Fruit fly (Drosophila melanogaster) whole organism, embryonic: ENCODE data around the gene euc.

Source experiments
- Adf1 ChIP-seq: fragments of 200-800 bp; sonication (Bioruptor generic); IDR thresholded peaks from 2 replicates; pipeline ENCODE4 v1.3.6; 2022; ENCODE audit warnings: missing biosample characterization, missing genetic modification characterization
- Antp ChIP-seq: fragments of 200-800 bp; sonication (Bioruptor generic); optimal IDR thresholded peaks from 3 replicates; lab custom pipeline; 2016; ENCODE audit warnings: missing biosample characterization, missing genetic modification characterization
- BtbVII ChIP-seq: fragments of 200-800 bp; sonication (Bioruptor generic); optimal IDR thresholded peaks from 3 replicates; lab custom pipeline; 2017; ENCODE audit warnings: missing biosample characterization, mild to moderate bottlenecking, missing genetic modification characterization
- CG10654 ChIP-seq: fragments of 200-800 bp; sonication (Bioruptor generic); optimal IDR thresholded peaks from 2 replicates; lab custom pipeline; 2016; ENCODE audit warnings: missing biosample characterization, missing genetic modification characterization
- CG12391 ChIP-seq: fragments of 200-800 bp; sonication (Bioruptor generic); optimal IDR thresholded peaks from 3 replicates; lab custom pipeline; 2018; ENCODE audit warnings: missing biosample characterization, mild to moderate bottlenecking, missing genetic modification characterization, moderate library complexity
- CG12769 ChIP-seq: fragments of 200-800 bp; sonication (Bioruptor generic); optimal IDR thresholded peaks from 2 replicates; lab custom pipeline; 2019; ENCODE audit warnings: missing biosample characterization, mild to moderate bottlenecking, missing genetic modification characterization, moderate library complexity
- CG14965 ChIP-seq: fragments of 200-800 bp; sonication (Bioruptor generic); optimal IDR thresholded peaks from 2 replicates; lab custom pipeline; 2016; ENCODE audit warnings: missing biosample characterization, missing genetic modification characterization, borderline replicate concordance
- CG17829 ChIP-seq: fragments of 200-800 bp; optimal IDR thresholded peaks from 2 replicates; lab custom pipeline; 2019; ENCODE audit warnings: missing biosample characterization, mild to moderate bottlenecking, missing genetic modification characterization, moderate library complexity
- CG31224 ChIP-seq: fragments of 200-800 bp; sonication (Bioruptor generic); IDR thresholded peaks from 2 replicates; pipeline ENCODE4 v1.3.6; 2022; ENCODE audit warnings: missing biosample characterization, missing genetic modification characterization
- CG3281 ChIP-seq: fragments of 200-800 bp; sonication (Bioruptor generic); optimal IDR thresholded peaks from 3 replicates; lab custom pipeline; 2017; ENCODE audit warnings: missing biosample characterization, mild to moderate bottlenecking, missing genetic modification characterization
- CG4617 ChIP-seq: fragments of 200-800 bp; sonication (Bioruptor generic); optimal IDR thresholded peaks from 3 replicates; lab custom pipeline; 2016; ENCODE audit warnings: missing biosample characterization, missing genetic modification characterization, borderline replicate concordance
- CG4730 ChIP-seq: fragments of 200-800 bp; sonication (Bioruptor generic); IDR thresholded peaks from 2 replicates; pipeline ENCODE4 v1.3.6; 2022; ENCODE audit warnings: missing biosample characterization, missing genetic modification characterization
- CG4854 ChIP-seq: fragments of 200-800 bp; sonication (Bioruptor generic); optimal IDR thresholded peaks from 2 replicates; lab custom pipeline; 2016; ENCODE audit warnings: missing biosample characterization, missing genetic modification characterization, inconsistent platforms
- CG5180 ChIP-seq: fragments of 200-800 bp; sonication (Bioruptor generic); optimal IDR thresholded peaks from 3 replicates; lab custom pipeline; 2017; ENCODE audit warnings: missing biosample characterization, missing genetic modification characterization, mild to moderate bottlenecking, moderate library complexity, missing genetic modification reagents
- CG7928 ChIP-seq: fragments of 200-800 bp; sonication (Bioruptor generic); optimal IDR thresholded peaks from 2 replicates; lab custom pipeline; 2017; ENCODE audit warnings: missing biosample characterization, mild to moderate bottlenecking, missing genetic modification characterization
- CG9932 ChIP-seq: fragments of 200-800 bp; sonication (Bioruptor generic); IDR thresholded peaks from 2 replicates; pipeline ENCODE4 v1.3.6; 2022; ENCODE audit warnings: missing biosample characterization, missing genetic modification characterization
- Dll ChIP-seq: fragments of 200-800 bp; sonication (Bioruptor generic); IDR thresholded peaks from 4 replicates; pipeline ENCODE4 v1.3.6; 2022; ENCODE audit warnings: missing biosample characterization, missing genetic modification characterization; ENCODE audit not compliant: partially characterized antibody
- Elba2 ChIP-seq: fragments of 200-800 bp; sonication (Bioruptor generic); optimal IDR thresholded peaks from 3 replicates; lab custom pipeline; 2016; ENCODE audit warnings: missing biosample characterization, missing genetic modification characterization
- Fer1 ChIP-seq: fragments of 200-800 bp; sonication (Bioruptor generic); optimal IDR thresholded peaks from 2 replicates; lab custom pipeline; 2017; ENCODE audit warnings: missing biosample characterization, mild to moderate bottlenecking, missing genetic modification characterization
- HLH3B ChIP-seq: fragments of 200-800 bp; sonication (Bioruptor generic); IDR thresholded peaks from 2 replicates; pipeline ENCODE4 v1.3.6; 2022; ENCODE audit warnings: missing biosample characterization, missing genetic modification characterization
- Hr51 ChIP-seq, 2 experiments: fragments of 200-800 bp; sonication (Bioruptor generic); optimal IDR thresholded peaks; 2 replicates in 1 of 2; 3 replicates in 1 of 2; lab custom pipeline; 2016 to 2018; ENCODE audit warnings: missing biosample characterization in 2 of 2, missing genetic modification characterization in 2 of 2, mild to moderate bottlenecking in 1 of 2, moderate library complexity in 1 of 2
- Jarid2 ChIP-seq: fragments of 200-800 bp; sonication (Bioruptor generic); optimal IDR thresholded peaks from 3 replicates; lab custom pipeline; 2017; ENCODE audit warnings: mild to moderate bottlenecking, missing biosample characterization, missing genetic modification reagents, missing genetic modification characterization
- Mes4 ChIP-seq: fragments of 200-800 bp; sonication (Bioruptor generic); optimal IDR thresholded peaks from 2 replicates; lab custom pipeline; 2016; ENCODE audit warnings: missing biosample characterization, missing genetic modification characterization
- Myb ChIP-seq: fragments of 200-800 bp; sonication (Bioruptor generic); optimal IDR thresholded peaks from 2 replicates; lab custom pipeline; 2016; ENCODE audit warnings: missing biosample characterization, missing genetic modification characterization
- Nf-YA ChIP-seq: fragments of 200-800 bp; sonication (Bioruptor generic); IDR thresholded peaks from 2 replicates; pipeline ENCODE4 v1.3.6; 2022; ENCODE audit warnings: missing biosample characterization, missing genetic modification characterization
- Poxn ChIP-seq: fragments of 200-800 bp; sonication (Bioruptor generic); IDR thresholded peaks from 2 replicates; pipeline ENCODE4 v1.3.6; 2022; ENCODE audit warnings: missing biosample characterization, missing genetic modification characterization
- Ptx1 ChIP-seq: fragments of 200-800 bp; sonication (Bioruptor generic); IDR thresholded peaks from 2 replicates; pipeline ENCODE4 v1.3.6; 2022; ENCODE audit warnings: missing biosample characterization, missing genetic modification characterization
- Sox102F ChIP-seq: fragments of 200-800 bp; sonication (Bioruptor generic); optimal IDR thresholded peaks from 2 replicates; lab custom pipeline; 2018; ENCODE audit warnings: missing biosample characterization, mild to moderate bottlenecking, missing genetic modification characterization, moderate library complexity
- Sry-β ChIP-seq: fragments of 200-800 bp; sonication (Bioruptor generic); optimal IDR thresholded peaks from 2 replicates; lab custom pipeline; 2018; ENCODE audit warnings: missing biosample characterization, mild to moderate bottlenecking, missing genetic modification characterization, moderate library complexity
- Usf ChIP-seq: fragments of 200-800 bp; sonication (Bioruptor generic); optimal IDR thresholded peaks from 2 replicates; lab custom pipeline; 2017; ENCODE audit warnings: missing genotype, missing biosample characterization, missing genetic modification characterization
- al ChIP-seq: fragments of 200-800 bp; sonication (Bioruptor generic); IDR thresholded peaks from 2 replicates; pipeline ENCODE4 v1.3.6; 2022; ENCODE audit warnings: missing biosample characterization, missing genetic modification characterization
- ase ChIP-seq: fragments of 200-800 bp; sonication (Bioruptor generic); IDR thresholded peaks from 3 replicates; pipeline ENCODE4 v1.3.6; 2022; ENCODE audit warnings: missing biosample characterization, missing genetic modification characterization
- bbx ChIP-seq: fragments of 200-800 bp; sonication (Bioruptor generic); IDR thresholded peaks from 2 replicates; pipeline ENCODE4 v1.3.6; 2022; ENCODE audit warnings: missing biosample characterization, missing genetic modification characterization; ENCODE audit not compliant: partially characterized antibody
- bcd ChIP-seq: fragments of 200-800 bp; sonication (Bioruptor generic); optimal IDR thresholded peaks from 2 replicates; lab custom pipeline; 2017; ENCODE audit warnings: missing biosample characterization, mild to moderate bottlenecking, missing genetic modification characterization
- cas ChIP-seq: fragments of 200-800 bp; sonication (Bioruptor generic); IDR thresholded peaks from 2 replicates; pipeline ENCODE4 v1.3.6; 2022; ENCODE audit warnings: missing biosample characterization, missing genetic modification characterization
- caup ChIP-seq: fragments of 200-800 bp; sonication (Bioruptor generic); optimal IDR thresholded peaks from 3 replicates; lab custom pipeline; 2017; ENCODE audit warnings: missing biosample characterization, mild to moderate bottlenecking, missing genetic modification characterization, moderate library complexity; ENCODE audit not compliant: severe bottlenecking
- danr ChIP-seq: fragments of 200-800 bp; sonication (Bioruptor generic); IDR thresholded peaks from 2 replicates; pipeline ENCODE4 v1.3.6; 2022; ENCODE audit warnings: missing biosample characterization, missing genetic modification characterization
- dmrt99B ChIP-seq: fragments of 200-800 bp; sonication (Bioruptor generic); optimal IDR thresholded peaks from 2 replicates; lab custom pipeline; 2018; ENCODE audit warnings: missing biosample characterization, mild to moderate bottlenecking, missing genetic modification characterization, moderate library complexity
- insv ChIP-seq, 2 experiments: fragments of 200-800 bp; sonication (Bioruptor generic); optimal IDR thresholded peaks; 3 replicates each; lab custom pipeline; 2016 to 2018; ENCODE audit warnings: missing biosample characterization in 2 of 2, missing genetic modification characterization in 2 of 2
- kay ChIP-seq: fragments of 200-800 bp; sonication (Bioruptor generic); optimal IDR thresholded peaks from 2 replicates; lab custom pipeline; 2016; ENCODE audit warnings: missing biosample characterization, missing genetic modification characterization
- lbe ChIP-seq: fragments of 200-800 bp; sonication (Bioruptor generic); optimal IDR thresholded peaks from 2 replicates; lab custom pipeline; 2016; ENCODE audit warnings: missing biosample characterization, mild to moderate bottlenecking, missing genetic modification characterization
- lilli ChIP-seq: fragments of 200-800 bp; sonication (Bioruptor generic); optimal IDR thresholded peaks from 3 replicates; lab custom pipeline; 2016; ENCODE audit warnings: missing biosample characterization, missing genetic modification characterization
- peb ChIP-seq: fragments of 200-800 bp; sonication (Bioruptor generic); IDR thresholded peaks from 2 replicates; pipeline ENCODE4 v1.3.6; 2022; ENCODE audit warnings: missing biosample characterization, missing genetic modification characterization
- run ChIP-seq: fragments of 200-800 bp; sonication (Bioruptor generic); optimal IDR thresholded peaks from 3 replicates; lab custom pipeline; 2018; ENCODE audit warnings: missing biosample characterization, mild to moderate bottlenecking, missing genetic modification characterization
- sc ChIP-seq, 3 experiments: fragments of >200 bp in 2 of 3; fragments of 200-800 bp in 1 of 3; sonication (Bioruptor generic) in 1 of 3; optimal IDR thresholded peaks; 2 replicates in 2 of 3; 3 replicates in 1 of 3; lab custom pipeline; 2017; ENCODE audit warnings: mild to moderate bottlenecking in 1 of 3, missing biosample characterization in 1 of 3, missing genetic modification characterization in 1 of 3, missing genetic modification reagents in 1 of 3
- sens ChIP-seq: fragments of 200-800 bp; sonication (Bioruptor generic); peaks from one replicate; lab custom pipeline; 2016; ENCODE audit warnings: missing biosample characterization, missing genetic modification characterization
- sima ChIP-seq: fragments of 200-800 bp; sonication (Bioruptor generic); optimal IDR thresholded peaks from 2 replicates; lab custom pipeline; 2016; ENCODE audit warnings: missing biosample characterization, missing genetic modification characterization
- trh ChIP-seq: fragments of 200-800 bp; sonication (Bioruptor generic); optimal IDR thresholded peaks from 2 replicates; lab custom pipeline; 2016; ENCODE audit warnings: missing biosample characterization, missing genetic modification characterization

The euc gene

dm6 chr3R:18997388-18998287 is 19.0 kb upstream of the euc start (continued):
- TF ChIP-seq CG4617 (GFP tag; lab: Kevin White, UChicago) (peak; percentile 33), al (no peak), dmrt99B (tag; lab: Kevin White, UChicago) (peak; percentile 62), Antp (no peak), HLH3B (GFP tag; lab: Robert Waterston, UW) (peak; percentile 52; the same call in 1 of the 2 replicates), CG7928 (GFP tag; lab: Kevin White, UChicago) (no peak), trh (GFP tag; lab: Kevin White, UChicago) (no peak), cas (GFP tag; lab: Robert Waterston, UW) (no peak), CG14965 (GFP tag; lab: Kevin White, UChicago) (no peak), sc (optimal IDR thresholded peaks at IDR 0.05; lab: Kevin White, UChicago) (no peak), sc (GFP tag; optimal IDR thresholded peaks at IDR 0.05; lab: Kevin White, UChicago) (peak; percentile 95), insv (GFP tag; optimal IDR thresholded peaks at IDR 0.05; lab: Kevin White, UChicago) (peak; percentile 14 to 64), peb (0 out of 2 replicates have a peak, but pooled peaks have one; percentile 10), Ptx1 (GFP tag; lab: Robert Waterston, UW) (no peak), CG5180 (GFP tag; lab: Kevin White, UChicago) (peak; percentile 68), CG10654 (GFP tag; lab: Kevin White, UChicago) (no peak), lilli (GFP tag; lab: Kevin White, UChicago) (peak; percentile 1), sens (peak; percentile 92), Jarid2 (GFP tag; lab: Kevin White, UChicago) (no peak), danr (GFP tag; lab: Robert Waterston, UW) (peak; percentile 5; the same call in 1 of the 2 replicates), Poxn (GFP tag; lab: Robert Waterston, UW) (no peak), BtbVII (GFP tag; lab: Kevin White, UChicago) (peak; percentile 48), CG17829 (tag; lab: Kevin White, UChicago) (peak; percentile 26), Dll (GFP tag; lab: Robert Waterston, UW) (0 out of 4 replicates have a peak, but pooled peaks have one; percentile 12), Sox102F (GFP tag; lab: Kevin White, UChicago) (peak; percentile 78), run (peak; percentile 64), Nf-YA (GFP tag; lab: Robert Waterston, UW) (no peak), caup (GFP tag; lab: Kevin White, UChicago) (peak; percentile 10), bcd (GFP tag; lab: Kevin White, UChicago) (peak; percentile 50), Sry-β (GFP tag; lab: Kevin White, UChicago) (peak; percentile 53), Myb (no peak), Usf (GFP tag; lab: Kevin White, UChicago) (peak; percentile 19), Adf1 (GFP tag; lab: Robert Waterston, UW) (no peak), bbx (GFP tag; lab: Robert Waterston, UW) (no peak), Elba2 (GFP tag; lab: Kevin White, UChicago) (no peak), CG9932 (GFP tag; lab: Robert Waterston, UW) (no peak), sima (GFP tag; lab: Kevin White, UChicago) (no peak), Mes4 (GFP tag; lab: Kevin White, UChicago) (peak; percentile 76), Hr51 (GFP tag; optimal IDR thresholded peaks at IDR 0.05; lab: Kevin White, UChicago) (peak; percentile 51 to 60), ase (no peak), CG31224 (GFP tag; lab: Robert Waterston, UW) (no peak), Fer1 (peak; percentile 30), kay (GFP tag; lab: Kevin White, UChicago) (no peak), CG12769 (tag; lab: Kevin White, UChicago) (no peak), CG4730 (GFP tag; lab: Robert Waterston, UW) (no peak), lbe (GFP tag; lab: Kevin White, UChicago) (no peak), CG4854 (GFP tag; lab: Kevin White, UChicago) (peak; percentile 5), CG12391 (peak; percentile 71), CG3281 (no peak)
